Worm (Caenorhabditis elegans) whole organism, L4/young adult: Measurements from ENCODE around the gene str-37.

Source experiments
- W03F9.2 ChIP-seq: fragments of 150-350 bp; optimal IDR thresholded peaks from 2 replicates; lab custom pipeline; 2014; ENCODE audit warnings: missing biosample characterization, missing genetic modification characterization
- dao-5 ChIP-seq: sonication (generic microtip); optimal IDR thresholded peaks from 2 replicates; lab custom pipeline; 2016; ENCODE audit warnings: missing genotype, missing genetic modification characterization, moderate library complexity, missing compliant biosample characterization
- him-1 ChIP-seq: sonication (generic microtip); optimal IDR thresholded peaks from 2 replicates; lab custom pipeline; 2016; ENCODE audit warnings: missing genotype, missing genetic modification reagents, missing genetic modification characterization, missing compliant biosample characterization

ce11 chrV:13369663-13370062 lies 42.1 kb downstream of the str-37 start:
- TF ChIP-seq W03F9.2 (no peak), him-1 (tag; lab: Kevin White, UChicago) (no peak), dao-5 (tag; lab: Kevin White, UChicago) (no peak)
